Fruit fly (Drosophila melanogaster) whole organism, embryonic: ENCODE data around the gene GABA-B-R3.

Source experiments
- Atf-2 ChIP-seq: fragments of 200-800 bp; sonication (Bioruptor generic); optimal IDR thresholded peaks from 2 replicates; lab custom pipeline; 2016; ENCODE audit warnings: missing biosample characterization, missing genetic modification characterization
- BtbVII ChIP-seq: fragments of 200-800 bp; sonication (Bioruptor generic); optimal IDR thresholded peaks from 3 replicates; lab custom pipeline; 2017; ENCODE audit warnings: missing biosample characterization, mild to moderate bottlenecking, missing genetic modification characterization
- C15 ChIP-seq: fragments of 200-800 bp; sonication (Bioruptor generic); IDR thresholded peaks from 3 replicates; pipeline ENCODE4 v1.3.6; 2022; ENCODE audit warnings: missing biosample characterization, missing genetic modification characterization
- CG10366 ChIP-seq: fragments of 200-800 bp; sonication (Bioruptor generic); IDR thresholded peaks from 2 replicates; pipeline ENCODE4 v1.3.6; 2022; ENCODE audit warnings: missing biosample characterization, missing genetic modification characterization
- CG11456 ChIP-seq: fragments of 200-800 bp; sonication (Bioruptor generic); IDR thresholded peaks from 3 replicates; pipeline ENCODE4 v1.3.6; 2022; ENCODE audit warnings: missing biosample characterization, missing genetic modification characterization
- CG12104 ChIP-seq: fragments of 200-800 bp; sonication (Bioruptor generic); optimal IDR thresholded peaks from 3 replicates; lab custom pipeline; 2016; ENCODE audit warnings: missing biosample characterization, missing genetic modification characterization
- CG17568 ChIP-seq: fragments of 200-800 bp; sonication (Bioruptor generic); optimal IDR thresholded peaks from 2 replicates; lab custom pipeline; 2018; ENCODE audit warnings: missing biosample characterization, mild to moderate bottlenecking, missing genetic modification characterization, moderate library complexity
- CG2116 ChIP-seq: fragments of 200-800 bp; sonication (Bioruptor generic); optimal IDR thresholded peaks from 3 replicates; lab custom pipeline; 2018; ENCODE audit warnings: missing biosample characterization, mild to moderate bottlenecking, missing genetic modification characterization
- CG3726 ChIP-seq: fragments of 200-800 bp; sonication (Bioruptor generic); IDR thresholded peaks from 3 replicates; pipeline ENCODE4, ENCODE4 v1.3.6; 2022; ENCODE audit warnings: missing biosample characterization, missing genetic modification characterization
- CG4854 ChIP-seq: fragments of 200-800 bp; sonication (Bioruptor generic); optimal IDR thresholded peaks from 2 replicates; lab custom pipeline; 2016; ENCODE audit warnings: missing biosample characterization, missing genetic modification characterization, inconsistent platforms
- CG5180 ChIP-seq: fragments of 200-800 bp; sonication (Bioruptor generic); optimal IDR thresholded peaks from 3 replicates; lab custom pipeline; 2017; ENCODE audit warnings: missing biosample characterization, missing genetic modification characterization, mild to moderate bottlenecking, moderate library complexity, missing genetic modification reagents
- CG5953 ChIP-seq: fragments of 200-800 bp; sonication (Bioruptor generic); IDR thresholded peaks from 2 replicates; pipeline ENCODE4 v1.3.6; 2022; ENCODE audit warnings: missing biosample characterization, missing genetic modification characterization
- CG7372 ChIP-seq: fragments of 200-800 bp; sonication (Bioruptor generic); IDR thresholded peaks from 2 replicates; pipeline ENCODE4 v1.3.6; 2022; ENCODE audit warnings: missing biosample characterization, missing genetic modification characterization
- CG7556 ChIP-seq: fragments of 200-800 bp; sonication (Bioruptor generic); optimal IDR thresholded peaks from 2 replicates; lab custom pipeline; 2017; ENCODE audit warnings: missing biosample characterization, mild to moderate bottlenecking, missing genetic modification characterization
- CG7839 ChIP-seq: fragments of 200-800 bp; sonication (Bioruptor generic); optimal IDR thresholded peaks from 3 replicates; lab custom pipeline; 2018; ENCODE audit warnings: missing biosample characterization, mild to moderate bottlenecking, missing genetic modification characterization, moderate library complexity
- CG8478 ChIP-seq: fragments of >200 bp; optimal IDR thresholded peaks from 2 replicates; lab custom pipeline; 2018
- CG8765 ChIP-seq: fragments of 200-800 bp; sonication (Bioruptor generic); IDR thresholded peaks from 2 replicates; pipeline ENCODE4 v1.3.6; 2022; ENCODE audit warnings: missing biosample characterization, missing genetic modification characterization
- CTCF ChIP-seq: fragments of 200-800 bp; sonication (Bioruptor generic); optimal IDR thresholded peaks from 2 replicates; lab custom pipeline; 2017; ENCODE audit warnings: missing biosample characterization, mild to moderate bottlenecking, missing genetic modification characterization, moderate library complexity
- Deaf1 ChIP-seq: fragments of 200-800 bp; optimal IDR thresholded peaks from 3 replicates; lab custom pipeline; 2019; ENCODE audit warnings: missing biosample characterization, mild to moderate bottlenecking, missing genetic modification characterization, moderate library complexity
- Dfd ChIP-seq, 2 experiments: fragments of >200 bp; optimal IDR thresholded peaks; 2 replicates each; lab custom pipeline; 2017; ENCODE audit warnings: missing biosample characterization in 2 of 2, missing genetic modification characterization in 2 of 2
- Dip2 ChIP-seq: fragments of 200-800 bp; sonication (Bioruptor generic); IDR thresholded peaks from 2 replicates; pipeline ENCODE4 v1.3.6; 2022; ENCODE audit warnings: missing biosample characterization, missing genetic modification characterization
- E2f2 ChIP-seq: fragments of 200-800 bp; sonication (Bioruptor generic); IDR thresholded peaks from 2 replicates; pipeline ENCODE4 v1.3.6; 2022; ENCODE audit warnings: missing biosample characterization, missing genetic modification characterization
- Gug ChIP-seq: fragments of 200-800 bp; sonication (Bioruptor generic); IDR thresholded peaks from 4 replicates; pipeline ENCODE4 v1.3.6; 2022; ENCODE audit warnings: missing biosample characterization, missing genetic modification characterization
- Hr3 ChIP-seq: fragments of 200-800 bp; sonication (Bioruptor generic); optimal IDR thresholded peaks from 3 replicates; lab custom pipeline; 2016; ENCODE audit warnings: missing biosample characterization, missing genetic modification characterization
- Hr39 ChIP-seq: fragments of >200 bp; optimal IDR thresholded peaks from 2 replicates; lab custom pipeline; 2017
- Hsf ChIP-seq: fragments of 200-800 bp; sonication (Bioruptor generic); optimal IDR thresholded peaks from 3 replicates; lab custom pipeline; 2016; ENCODE audit warnings: missing biosample characterization, missing genetic modification characterization
- MBD-R2 ChIP-seq: fragments of 200-800 bp; sonication (Bioruptor generic); IDR thresholded peaks from 2 replicates; pipeline ENCODE4 v1.3.6; 2022; ENCODE audit warnings: missing biosample characterization, missing genetic modification characterization
- Med ChIP-seq: fragments of 200-800 bp; sonication (Bioruptor generic); peaks from one replicate; lab custom pipeline; 2016; ENCODE audit warnings: missing biosample characterization, missing genetic modification characterization, mild to moderate bottlenecking, inconsistent platforms, moderate library complexity
- Myb ChIP-seq: fragments of 200-800 bp; sonication (Bioruptor generic); optimal IDR thresholded peaks from 2 replicates; lab custom pipeline; 2016; ENCODE audit warnings: missing biosample characterization, missing genetic modification characterization
- Opbp ChIP-seq: fragments of 200-800 bp; sonication (Bioruptor generic); IDR thresholded peaks from 3 replicates; pipeline ENCODE4 v1.3.6; 2022; ENCODE audit warnings: missing biosample characterization, missing genetic modification characterization; ENCODE audit not compliant: partially characterized antibody
- Tbp ChIP-seq: fragments of >200 bp; optimal IDR thresholded peaks from 2 replicates; lab custom pipeline; 2018; ENCODE audit warnings: missing biosample characterization, missing genetic modification characterization
- Usf ChIP-seq: fragments of 200-800 bp; sonication (Bioruptor generic); optimal IDR thresholded peaks from 2 replicates; lab custom pipeline; 2017; ENCODE audit warnings: missing genotype, missing biosample characterization, missing genetic modification characterization
- ac ChIP-seq: fragments of 200-800 bp; sonication (Bioruptor generic); optimal IDR thresholded peaks from 3 replicates; lab custom pipeline; 2017; ENCODE audit warnings: missing biosample characterization, mild to moderate bottlenecking, missing genetic modification characterization
- aop ChIP-seq: fragments of 200-800 bp; sonication (Bioruptor generic); IDR thresholded peaks from 2 replicates; pipeline ENCODE4 v1.3.6; 2022; ENCODE audit warnings: missing biosample characterization, missing genetic modification characterization
- bbx ChIP-seq: fragments of 200-800 bp; sonication (Bioruptor generic); IDR thresholded peaks from 2 replicates; pipeline ENCODE4 v1.3.6; 2022; ENCODE audit warnings: missing biosample characterization, missing genetic modification characterization; ENCODE audit not compliant: partially characterized antibody
- chif ChIP-seq, 2 experiments: fragments of 200-800 bp; sonication (Bioruptor generic); optimal IDR thresholded peaks; 3 replicates each; lab custom pipeline; 2016; ENCODE audit warnings: missing biosample characterization in 2 of 2, missing genetic modification characterization in 2 of 2
- chm ChIP-seq: fragments of 200-800 bp; sonication (Bioruptor generic); IDR thresholded peaks from 2 replicates; pipeline ENCODE4 v1.3.6; 2022; ENCODE audit warnings: missing biosample characterization, missing genetic modification characterization
- chn ChIP-seq: fragments of 200-800 bp; sonication (Bioruptor generic); optimal IDR thresholded peaks from 2 replicates; lab custom pipeline; 2016; ENCODE audit warnings: missing biosample characterization, missing genetic modification characterization
- gro ChIP-seq: fragments of 200-800 bp; sonication (Bioruptor generic); optimal IDR thresholded peaks from 2 replicates; lab custom pipeline; 2016; ENCODE audit warnings: missing biosample characterization, missing genetic modification characterization
- ken ChIP-seq: fragments of 200-800 bp; sonication (Bioruptor generic); IDR thresholded peaks from 3 replicates; pipeline ENCODE4 v1.3.6; 2022; ENCODE audit warnings: missing biosample characterization, missing genetic modification characterization
- lilli ChIP-seq: fragments of 200-800 bp; sonication (Bioruptor generic); optimal IDR thresholded peaks from 3 replicates; lab custom pipeline; 2016; ENCODE audit warnings: missing biosample characterization, missing genetic modification characterization
- nerfin-2 ChIP-seq: fragments of 200-800 bp; sonication (Bioruptor generic); IDR thresholded peaks from 2 replicates; pipeline ENCODE4 v1.3.6; 2022; ENCODE audit warnings: missing biosample characterization, missing genetic modification characterization; ENCODE audit not compliant: partially characterized antibody
- oc ChIP-seq: fragments of 200-800 bp; sonication (Bioruptor generic); optimal IDR thresholded peaks from 2 replicates; lab custom pipeline; 2018; ENCODE audit warnings: missing biosample characterization, mild to moderate bottlenecking, missing genetic modification characterization, moderate library complexity
- onecut ChIP-seq: fragments of 200-800 bp; sonication (Bioruptor generic); IDR thresholded peaks from 2 replicates; pipeline ENCODE4 v1.3.6; 2022; ENCODE audit warnings: missing biosample characterization, missing genetic modification characterization
- pita ChIP-seq: fragments of 200-800 bp; sonication (Bioruptor generic); optimal IDR thresholded peaks from 2 replicates; lab custom pipeline; 2017; ENCODE audit warnings: missing biosample characterization, mild to moderate bottlenecking, missing genetic modification characterization
- pnt ChIP-seq: fragments of 200-800 bp; sonication (Bioruptor generic); optimal IDR thresholded peaks from 3 replicates; lab custom pipeline; 2016; ENCODE audit warnings: missing biosample characterization, missing genetic modification characterization
- pros ChIP-seq: fragments of 200-800 bp; sonication (Bioruptor generic); optimal IDR thresholded peaks from 3 replicates; lab custom pipeline; 2019; ENCODE audit warnings: missing biosample characterization, mild to moderate bottlenecking, missing genetic modification characterization, moderate library complexity
- pzg ChIP-seq: fragments of 200-800 bp; sonication (Bioruptor generic); optimal IDR thresholded peaks from 3 replicates; lab custom pipeline; 2018; ENCODE audit warnings: missing biosample characterization, mild to moderate bottlenecking, missing genetic modification characterization, moderate library complexity
- salm ChIP-seq: fragments of 200-800 bp; sonication (Bioruptor generic); optimal IDR thresholded peaks from 2 replicates; lab custom pipeline; 2018; ENCODE audit warnings: missing biosample characterization, mild to moderate bottlenecking, missing genetic modification characterization
- scrt ChIP-seq: fragments of 200-800 bp; sonication (Bioruptor generic); optimal IDR thresholded peaks from 2 replicates; lab custom pipeline; 2018; ENCODE audit warnings: missing biosample characterization, mild to moderate bottlenecking, missing genetic modification characterization, moderate library complexity
- sens ChIP-seq: fragments of 200-800 bp; sonication (Bioruptor generic); peaks from one replicate; lab custom pipeline; 2016; ENCODE audit warnings: missing biosample characterization, missing genetic modification characterization
- slou ChIP-seq: fragments of 200-800 bp; sonication (Bioruptor generic); optimal IDR thresholded peaks from 3 replicates; lab custom pipeline; 2016; ENCODE audit warnings: missing biosample characterization, missing genetic modification characterization
- toy ChIP-seq: fragments of 200-800 bp; sonication (Bioruptor generic); IDR thresholded peaks from 2 replicates; pipeline ENCODE4 v1.3.6; 2022; ENCODE audit warnings: missing biosample characterization, missing genetic modification characterization
- trem ChIP-seq: fragments of 200-800 bp; optimal IDR thresholded peaks from 3 replicates; lab custom pipeline; 2019; ENCODE audit warnings: missing biosample characterization, mild to moderate bottlenecking, missing genetic modification characterization, moderate library complexity

GABA-B-R3 gene

dm6 chr2L:740031-740430, 9.7 kb upstream of the GABA-B-R3 start (continued):
- TF ChIP-seq chm: no peak
- TF ChIP-seq CG2116: no peak
- TF ChIP-seq CG8765 (GFP tag; lab: Robert Waterston, UW): no peak
- TF ChIP-seq Hsf (GFP tag; lab: Kevin White, UChicago): no peak
- TF ChIP-seq aop (GFP tag; lab: Robert Waterston, UW): 0 out of 2 replicates have a peak, but pooled peaks have one; percentile 25
- no peak for TF ChIP-seq gro (GFP tag; lab: Kevin White, UChicago)
- TF ChIP-seq Dfd (GFP tag; optimal IDR thresholded peaks at IDR 0.05; lab: Kevin White, UChicago): peak in 1 of 2 experiments; percentile 63
- no peak for TF ChIP-seq trem
- no peak for TF ChIP-seq CG4854 (GFP tag; lab: Kevin White, UChicago)
- TF ChIP-seq Usf (GFP tag; lab: Kevin White, UChicago): no peak
- no peak for TF ChIP-seq pros (GFP tag; lab: Kevin White, UChicago)
- TF ChIP-seq CG17568: no peak
- TF ChIP-seq Hr39: no peak
- TF ChIP-seq lilli: no peak
- peak; percentile 21 for TF ChIP-seq Hr3 (GFP tag; lab: Kevin White, UChicago)
- peak; percentile 13 for TF ChIP-seq CG7839
- peak; percentile 67; the same call in 2 of the 3 replicates for TF ChIP-seq CG11456
- no peak for TF ChIP-seq CG7372 (GFP tag; lab: Robert Waterston, UW)
- peak; percentile 41 for TF ChIP-seq Myb (GFP tag; lab: Kevin White, UChicago)
- TF ChIP-seq slou (GFP tag; lab: Kevin White, UChicago): no peak
- peak; percentile 91 for TF ChIP-seq scrt (GFP tag; lab: Kevin White, UChicago)
- peak; percentile 13; the same call in 1 of the 2 replicates for TF ChIP-seq nerfin-2
- TF ChIP-seq Opbp (GFP tag; lab: Robert Waterston, UW): peak; percentile 54; the same call in 1 of the 3 replicates
- TF ChIP-seq CG5953 (GFP tag; lab: Robert Waterston, UW): no peak
- peak; percentile 92 for TF ChIP-seq Med
- no peak for TF ChIP-seq CG10366
- no peak for TF ChIP-seq ac (GFP tag; lab: Kevin White, UChicago)
- no peak for TF ChIP-seq Tbp (GFP tag; lab: Kevin White, UChicago)
- TF ChIP-seq ken (GFP tag; lab: Robert Waterston, UW): no peak
- TF ChIP-seq oc: no peak
- TF ChIP-seq C15 (GFP tag; lab: Robert Waterston, UW): no peak
- TF ChIP-seq Deaf1 (tag; lab: Kevin White, UChicago): no peak
- peak; percentile 88 for TF ChIP-seq CG8478
- 0 out of 2 replicates have a peak, but pooled peaks have one; percentile 8 for TF ChIP-seq E2f2 (GFP tag; lab: Robert Waterston, UW)
- TF ChIP-seq chif (GFP tag; optimal IDR thresholded peaks at IDR 0.05; lab: Kevin White, UChicago): peak in 1 of 2 experiments; percentile 49
- no peak for TF ChIP-seq Atf-2 (GFP tag; lab: Kevin White, UChicago)
- TF ChIP-seq toy (GFP tag; lab: Robert Waterston, UW): no peak
- TF ChIP-seq CG12104: no peak
- peak; percentile 51 for TF ChIP-seq MBD-R2 (GFP tag; lab: Robert Waterston, UW)
- no peak for TF ChIP-seq chn (GFP tag; lab: Kevin White, UChicago)
- TF ChIP-seq CG3726 (GFP tag; lab: Robert Waterston, UW): no peak
- no peak for TF ChIP-seq pnt (GFP tag; lab: Kevin White, UChicago)
- peak; percentile 15 for TF ChIP-seq pita
- 0 out of 4 replicates have a peak, but pooled peaks have one; percentile 30 for TF ChIP-seq Gug (GFP tag; lab: Robert Waterston, UW)
- TF ChIP-seq CG7556 (GFP tag; lab: Kevin White, UChicago): no peak
- TF ChIP-seq salm (tag; lab: Kevin White, UChicago): no peak
- no peak for TF ChIP-seq BtbVII
- peak; percentile 39; the same call in 1 of the 2 replicates for TF ChIP-seq bbx
- peak; percentile 98 for TF ChIP-seq Dip2 (GFP tag; lab: Robert Waterston, UW)
- TF ChIP-seq CTCF (GFP tag; lab: Kevin White, UChicago): peak; percentile 95
- no peak for TF ChIP-seq pzg (GFP tag; lab: Kevin White, UChicago)
- TF ChIP-seq sens (GFP tag; lab: Kevin White, UChicago): peak; percentile 80
- no peak for TF ChIP-seq onecut (GFP tag; lab: Robert Waterston, UW)
- TF ChIP-seq CG5180 (GFP tag; lab: Kevin White, UChicago): no peak
